Worm (Caenorhabditis elegans): Measurements from ENCODE around the gene Y57G11A.5.

DNA sequence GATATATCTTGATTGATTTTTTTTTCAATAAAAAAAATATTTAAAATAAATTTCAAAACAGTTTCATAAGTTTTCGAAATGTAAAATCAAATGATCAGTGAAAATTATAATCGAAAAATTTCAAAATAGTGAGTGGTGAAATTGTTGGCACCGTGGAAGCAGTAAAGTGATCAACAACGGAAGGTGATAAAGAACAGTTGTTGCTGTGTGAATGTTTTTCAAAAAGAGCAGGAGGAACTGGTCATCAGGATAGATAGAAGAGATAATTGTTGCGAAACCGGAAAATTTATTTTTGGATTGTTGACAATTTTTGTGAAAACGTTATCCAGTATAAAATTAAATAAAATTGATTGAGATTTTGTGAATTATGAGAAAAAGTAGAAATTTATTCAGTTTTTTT lies 6.3 kb downstream of the Y57G11A.5 start:
- TF ChIP-seq ama-1 (optimal IDR thresholded peaks at IDR 0.05), result no peak
- no peak for TF ChIP-seq hmbx-1 (tag; optimal IDR thresholded peaks at IDR 0.05)
- no peak for TF ChIP-seq tra-4 (tag; optimal IDR thresholded peaks at IDR 0.05)
- no peak for TF ChIP-seq ets-7 (tag; optimal IDR thresholded peaks at IDR 0.05)
- TF ChIP-seq pes-1 (GFP tag; IDR thresholded peaks at IDR 0.05), result no peak
- TF ChIP-seq F13C5.2 (tag; optimal IDR thresholded peaks at IDR 0.05), result no peak
- no peak for TF ChIP-seq flt-1 (GFP tag; IDR thresholded peaks at IDR 0.05)
- TF ChIP-seq hmg-4 (GFP tag; optimal IDR thresholded peaks at IDR 0.05), result no peak
- TF ChIP-seq tbx-11 (GFP tag; IDR thresholded peaks at IDR 0.05), result no peak
- TF ChIP-seq ceh-13 (GFP tag; optimal IDR thresholded peaks at IDR 0.05), result no peak
- no peak for TF ChIP-seq ceh-36 (tag; optimal IDR thresholded peaks at IDR 0.05)
- TF ChIP-seq B0310.2 (tag; optimal IDR thresholded peaks at IDR 0.05), result no peak
- no peak for TF ChIP-seq sea-1 (GFP tag; conservative IDR thresholded peaks at IDR 0.05)
- no peak for TF ChIP-seq tbx-37 (GFP tag; conservative IDR thresholded peaks at IDR 0.05)
